Fruit fly (Drosophila melanogaster): ENCODE data around the gene Bacc.

Gene Bacc

dm6 chr2L:2797186-2797585 is 44.9 kb downstream of the Bacc start:
- TF ChIP-seq CG12768 (GFP tag; optimal IDR thresholded peaks at IDR 0.05) (no peak), CG33017 (tag; optimal IDR thresholded peaks at IDR 0.05) (no peak), CG7101 (tag; optimal IDR thresholded peaks at IDR 0.05) (no peak), CG5204 (GFP tag; optimal IDR thresholded peaks at IDR 0.05) (no peak), CG14711 (tag; optimal IDR thresholded peaks at IDR 0.05) (no peak), Clk (GFP tag; optimal IDR thresholded peaks at IDR 0.05) (no peak), tj (GFP tag; optimal IDR thresholded peaks at IDR 0.05) (no peak), Crg-1 (GFP tag; optimal IDR thresholded peaks at IDR 0.05) (no peak)

DNA sequence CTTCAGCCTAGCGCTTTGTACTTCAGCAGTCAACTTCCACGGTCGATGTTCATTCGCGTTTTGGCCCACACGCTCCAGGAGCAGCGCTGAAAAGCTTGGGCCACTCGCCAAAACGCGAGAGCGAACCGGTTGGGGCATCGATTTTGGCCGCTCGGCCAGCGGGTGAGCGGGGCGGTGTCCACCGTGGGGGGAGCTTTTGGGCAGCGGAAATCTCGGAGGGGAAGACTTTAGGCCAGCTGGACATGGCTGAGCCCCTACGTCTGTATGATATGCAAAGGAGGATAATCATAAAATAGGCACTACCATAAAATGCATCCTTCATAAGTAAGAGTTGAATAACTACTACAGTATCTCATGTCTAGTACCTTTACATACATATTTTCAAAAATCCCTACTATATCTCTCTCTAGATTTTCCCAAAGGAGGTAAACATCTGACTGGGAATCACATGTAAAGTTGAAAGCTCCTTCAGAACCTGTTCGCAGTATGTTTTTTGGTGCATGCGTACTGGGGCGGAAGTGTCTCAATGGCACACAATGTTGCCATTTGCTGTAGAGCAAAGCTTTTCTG is 47.7 kb downstream of the Bacc start, which contains the start of gene Syt1:
Syt1 (minus strand) TSS at position 71 of the 570 bp plus-strand sequence.
- no peak for TF ChIP-seq CG7045 (GFP tag; optimal IDR thresholded peaks at IDR 0.05)
- no peak for TF ChIP-seq CG33017 (tag; optimal IDR thresholded peaks at IDR 0.05)
- TF ChIP-seq pad (GFP tag; optimal IDR thresholded peaks at IDR 0.05), result peak; percentile 91

DNA sequence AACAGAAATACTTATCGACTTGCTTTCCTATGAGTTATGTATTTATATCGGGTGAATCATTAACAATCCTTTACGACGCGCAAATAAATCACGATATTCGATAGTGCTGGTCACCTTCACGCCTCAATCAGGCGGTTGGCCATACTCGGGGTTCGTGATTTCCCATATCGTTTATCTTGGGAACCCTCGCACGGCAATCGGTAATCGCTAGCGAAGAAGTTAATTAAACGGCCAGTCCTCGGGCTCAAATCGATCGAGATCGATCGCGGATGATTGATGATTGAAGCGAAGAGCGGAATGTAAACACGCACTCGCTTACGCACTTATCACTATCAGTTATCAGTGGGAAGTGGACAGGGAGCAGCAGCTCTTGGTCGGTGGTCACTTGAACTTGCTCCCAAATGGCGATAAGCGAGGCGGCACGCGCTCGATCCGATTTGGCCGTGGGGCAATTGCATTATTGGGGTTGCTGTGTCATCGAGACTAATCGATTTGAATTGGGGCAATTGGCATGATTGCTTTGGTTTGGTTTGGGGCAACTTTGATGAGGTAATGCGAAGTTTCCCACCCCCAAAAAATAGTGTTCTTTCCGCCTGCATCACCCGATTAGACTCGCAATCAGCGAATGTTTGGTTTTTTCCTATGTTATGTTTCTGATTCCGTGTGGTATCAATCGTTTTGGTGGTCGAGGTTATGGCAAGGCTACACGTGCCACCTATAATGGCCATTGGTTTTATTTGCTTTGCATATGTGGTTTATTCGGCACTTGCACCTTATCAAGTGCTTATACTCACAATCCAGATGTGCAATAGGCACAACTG is 48.9 kb downstream of the Bacc start:
- TF ChIP-seq CG1620 (GFP tag; optimal IDR thresholded peaks at IDR 0.05), result no peak
- no peak for TF ChIP-seq toe (GFP tag; optimal IDR thresholded peaks at IDR 0.05)
- no peak for TF ChIP-seq bab1 (GFP tag; optimal IDR thresholded peaks at IDR 0.05)
- TF ChIP-seq Clk (GFP tag; optimal IDR thresholded peaks at IDR 0.05), result no peak

DNA sequence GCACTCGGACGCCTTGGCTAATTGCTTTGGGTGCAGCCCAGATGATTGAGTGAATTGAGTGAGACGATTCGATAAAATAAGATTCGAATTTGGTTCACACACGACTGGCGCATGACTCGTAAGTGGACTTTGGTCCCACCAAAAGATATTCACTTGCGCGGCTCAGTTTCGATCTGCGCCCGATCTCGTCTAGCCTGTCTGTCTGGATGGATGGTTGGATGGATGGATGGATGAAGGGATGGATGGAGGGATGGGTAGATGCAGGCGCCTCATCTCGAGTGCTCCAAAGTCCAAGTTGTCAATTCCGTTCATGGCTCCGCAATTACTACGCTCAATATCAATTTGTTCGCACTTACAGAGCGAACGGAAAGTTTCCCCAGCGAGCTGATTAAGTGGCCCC is 50.3 kb downstream of the Bacc start:
- TF ChIP-seq tj (GFP tag; optimal IDR thresholded peaks at IDR 0.05) (no peak), bab1 (GFP tag; optimal IDR thresholded peaks at IDR 0.05) (no peak), CG7045 (GFP tag; optimal IDR thresholded peaks at IDR 0.05) (no peak), CG5204 (GFP tag; optimal IDR thresholded peaks at IDR 0.05) (no peak), cic (GFP tag; optimal IDR thresholded peaks at IDR 0.05) (no peak), kay (GFP tag; ENCODE audit: borderline replicate concordance) (no peak), CG33017 (tag; optimal IDR thresholded peaks at IDR 0.05) (no peak), Mnt (GFP tag; optimal IDR thresholded peaks at IDR 0.05) (no peak), CG12768 (GFP tag; optimal IDR thresholded peaks at IDR 0.05) (no peak), Clk (GFP tag; optimal IDR thresholded peaks at IDR 0.05) (no peak), Hr96 (GFP tag; optimal IDR thresholded peaks at IDR 0.05) (no peak), ovo (GFP tag; optimal IDR thresholded peaks at IDR 0.05) (no peak), cnc (optimal IDR thresholded peaks at IDR 0.05) (no peak), toe (GFP tag; optimal IDR thresholded peaks at IDR 0.05) (no peak), Crg-1 (GFP tag; optimal IDR thresholded peaks at IDR 0.05) (no peak), CG14711 (tag; optimal IDR thresholded peaks at IDR 0.05) (no peak), CG1620 (GFP tag; optimal IDR thresholded peaks at IDR 0.05) (no peak), CG11617 (GFP tag; optimal IDR thresholded peaks at IDR 0.05) (no peak), pad (GFP tag; optimal IDR thresholded peaks at IDR 0.05) (no peak)

- peak; percentile 36 for TF ChIP-seq kay (GFP tag; ENCODE audit: borderline replicate concordance)
- TF ChIP-seq cnc (optimal IDR thresholded peaks at IDR 0.05), result no peak
- no peak for TF ChIP-seq pad (GFP tag; optimal IDR thresholded peaks at IDR 0.05)
- no peak for TF ChIP-seq Crg-1 (GFP tag; optimal IDR thresholded peaks at IDR 0.05)
- no peak for TF ChIP-seq CG11617 (GFP tag; optimal IDR thresholded peaks at IDR 0.05)
- no peak for TF ChIP-seq Hr96 (GFP tag; optimal IDR thresholded peaks at IDR 0.05)
- TF ChIP-seq toe (GFP tag; optimal IDR thresholded peaks at IDR 0.05), result no peak
- TF ChIP-seq CG1620 (GFP tag; optimal IDR thresholded peaks at IDR 0.05), result no peak
- no peak for TF ChIP-seq tj (GFP tag; optimal IDR thresholded peaks at IDR 0.05)
- TF ChIP-seq CG33017 (tag; optimal IDR thresholded peaks at IDR 0.05), result no peak
- no peak for TF ChIP-seq CG7101 (tag; optimal IDR thresholded peaks at IDR 0.05)
- no peak for TF ChIP-seq CG7045 (GFP tag; optimal IDR thresholded peaks at IDR 0.05)
- peak; percentile 42 for TF ChIP-seq CG12768 (GFP tag; optimal IDR thresholded peaks at IDR 0.05)
- no peak for TF ChIP-seq Clk (GFP tag; optimal IDR thresholded peaks at IDR 0.05)
- no peak for TF ChIP-seq CG5204 (GFP tag; optimal IDR thresholded peaks at IDR 0.05)
- no peak for TF ChIP-seq CG14711 (tag; optimal IDR thresholded peaks at IDR 0.05)
- no peak for TF ChIP-seq bab1 (GFP tag; optimal IDR thresholded peaks at IDR 0.05)
- TF ChIP-seq cic (GFP tag; optimal IDR thresholded peaks at IDR 0.05), result peak; percentile 7
- TF ChIP-seq Mnt (GFP tag; optimal IDR thresholded peaks at IDR 0.05), result peak; percentile 18
- no peak for TF ChIP-seq ovo (GFP tag; optimal IDR thresholded peaks at IDR 0.05)
Observed at dm6 chr2L:2804634-2805311, 52.5 kb downstream of the Bacc start, which contains the start of gene daw. Gene daw, plus strand, starts transcription at chr2L:2805261.

dm6 chr2L:2806190-2806763 is 54.0 kb downstream of the Bacc start:
- TF ChIP-seq tj (GFP tag; optimal IDR thresholded peaks at IDR 0.05), result no peak
- no peak for TF ChIP-seq CG7045 (GFP tag; optimal IDR thresholded peaks at IDR 0.05)
- TF ChIP-seq bab1 (GFP tag; optimal IDR thresholded peaks at IDR 0.05), result no peak
- no peak for TF ChIP-seq CG11617 (GFP tag; optimal IDR thresholded peaks at IDR 0.05)
- TF ChIP-seq CG1620 (GFP tag; optimal IDR thresholded peaks at IDR 0.05), result no peak
- TF ChIP-seq Mnt (GFP tag; optimal IDR thresholded peaks at IDR 0.05), result no peak
- TF ChIP-seq Hr96 (GFP tag; optimal IDR thresholded peaks at IDR 0.05), result no peak
- no peak for TF ChIP-seq toe (GFP tag; optimal IDR thresholded peaks at IDR 0.05)

Measured in whole organism, adult.